Worm (Caenorhabditis elegans): Measurements from ENCODE around the gene K08H10.10.

DNA sequence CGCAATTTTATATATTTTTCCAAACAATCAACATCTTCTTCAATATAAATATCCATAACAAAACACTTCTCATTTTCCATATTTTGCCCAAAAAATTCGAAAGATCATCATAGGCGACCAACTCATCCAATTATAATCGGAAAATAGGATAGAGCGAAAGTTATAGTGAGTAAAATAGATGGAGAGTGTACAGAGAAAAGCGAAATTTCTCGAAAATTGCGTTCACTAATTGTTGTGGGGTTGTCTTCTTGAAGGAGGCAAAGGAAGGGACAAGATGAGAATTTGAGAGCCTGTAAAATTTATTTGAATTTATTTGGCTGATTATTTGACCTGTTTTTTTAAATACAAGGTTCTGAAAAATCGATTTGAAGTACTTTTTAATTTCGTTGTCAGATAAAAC, 34.7 kb downstream of the K08H10.10 start:
- no peak for TF ChIP-seq ceh-45 (GFP tag; IDR thresholded peaks at IDR 0.05)
- no peak for TF ChIP-seq fkh-6 (tag; optimal IDR thresholded peaks at IDR 0.05)
- TF ChIP-seq pha-4 (tag; optimal IDR thresholded peaks at IDR 0.05): no peak
- no peak for TF ChIP-seq ceh-9 (tag; optimal IDR thresholded peaks at IDR 0.05)

Measured in whole organism, late embryonic.